Worm (Caenorhabditis elegans) whole organism, L2 larva: Measurements from ENCODE around the gene cutc-1.
A peak's percentile ranks its signal among the peaks of the same experiment; 100 is the strongest.

ENCODE experiments used
- C34F6.9 ChIP-seq: fragments of 150-350 bp; optimal IDR thresholded peaks from 2 replicates; lab custom pipeline; 2014; ENCODE audit warnings: missing biosample characterization, missing genetic modification characterization
- F13H6.1 ChIP-seq: sonication (generic microtip); optimal IDR thresholded peaks from 2 replicates; lab custom pipeline; 2016; ENCODE audit warnings: missing genetic modification characterization, missing compliant biosample characterization
- R02D3.7 ChIP-seq: fragments of 150-350 bp; optimal IDR thresholded peaks from 2 replicates; lab custom pipeline; 2014; ENCODE audit warnings: missing biosample characterization, missing genetic modification characterization
- Y55F3AM.14 ChIP-seq: fragments of 200-800 bp; sonication (Bioruptor generic); optimal IDR thresholded peaks from 2 replicates; lab custom pipeline; 2018; ENCODE audit warnings: mild to moderate bottlenecking, missing genetic modification characterization, missing compliant biosample characterization
- ZK546.5 ChIP-seq: sonication (generic microtip); optimal IDR thresholded peaks from 2 replicates; lab custom pipeline; 2017; ENCODE audit warnings: missing biosample characterization, missing genetic modification characterization
- alr-1 ChIP-seq: fragments of 150-350 bp; optimal IDR thresholded peaks from 2 replicates; lab custom pipeline; 2014; ENCODE audit warnings: missing biosample characterization, missing genetic modification characterization
- aly-2 ChIP-seq: fragments of 150-350 bp; optimal IDR thresholded peaks from 2 replicates; lab custom pipeline; 2014; ENCODE audit warnings: missing biosample characterization, missing genetic modification characterization
- ama-1 ChIP-seq: fragments of 150-350 bp; optimal IDR thresholded peaks from 2 replicates; lab custom pipeline; 2018; ENCODE audit warnings: inconsistent platforms
- ceh-82 ChIP-seq: fragments of 150-350 bp; optimal IDR thresholded peaks from 2 replicates; lab custom pipeline; 2014; ENCODE audit warnings: missing biosample characterization, missing genetic modification characterization
- crh-2 ChIP-seq: sonication (generic microtip); optimal IDR thresholded peaks from 2 replicates; lab custom pipeline; 2017; ENCODE audit warnings: missing biosample characterization, missing genetic modification characterization
- dmd-4 ChIP-seq: sonication (generic microtip); optimal IDR thresholded peaks from 2 replicates; lab custom pipeline; 2017; ENCODE audit warnings: missing biosample characterization, missing genetic modification characterization
- egl-27 ChIP-seq: sonication (generic microtip); optimal IDR thresholded peaks from 3 replicates; lab custom pipeline; 2017; ENCODE audit warnings: missing biosample characterization, missing genetic modification reagents, missing genetic modification characterization
- elt-3 ChIP-seq: sonication (generic microtip); optimal IDR thresholded peaks from 2 replicates; lab custom pipeline; 2017; ENCODE audit warnings: missing biosample characterization, missing genetic modification characterization
- fos-1 ChIP-seq: fragments of 150-350 bp; optimal IDR thresholded peaks from 2 replicates; lab custom pipeline; 2014; ENCODE audit warnings: missing biosample characterization, missing genetic modification characterization
- gmeb-1 ChIP-seq: fragments of 150-350 bp; optimal IDR thresholded peaks from 2 replicates; lab custom pipeline; 2014; ENCODE audit warnings: missing biosample characterization, missing genetic modification characterization
- lin-11 ChIP-seq: fragments of 150-350 bp; sonication (generic microtip); optimal IDR thresholded peaks from 2 replicates; lab custom pipeline; 2014; ENCODE audit warnings: missing biosample characterization, missing genetic modification characterization, inconsistent platforms, mixed read lengths
- lin-13 ChIP-seq: fragments of 150-350 bp; optimal IDR thresholded peaks from 2 replicates; lab custom pipeline; 2014; ENCODE audit warnings: missing biosample characterization, missing genetic modification reagents, missing genetic modification characterization
- lin-39 ChIP-seq: fragments of 150-350 bp; optimal IDR thresholded peaks from 2 replicates; lab custom pipeline; 2014; ENCODE audit warnings: missing biosample characterization, missing genetic modification reagents, missing genetic modification characterization
- lsy-2 ChIP-seq, 2 experiments: fragments of 150-350 bp in 1 of 2; sonication (generic microtip) in 1 of 2; optimal IDR thresholded peaks; 2 replicates each; lab custom pipeline; 2014 to 2017; ENCODE audit warnings: missing biosample characterization in 2 of 2, missing genetic modification characterization in 2 of 2
- mab-5 ChIP-seq: fragments of 150-350 bp; optimal IDR thresholded peaks from 2 replicates; lab custom pipeline; 2014; ENCODE audit warnings: missing biosample characterization, missing genetic modification characterization
- mbf-1 ChIP-seq: sonication (generic microtip); optimal IDR thresholded peaks from 2 replicates; lab custom pipeline; 2017; ENCODE audit warnings: missing biosample characterization, missing genetic modification characterization
- mdl-1 ChIP-seq, 2 experiments: fragments of 150-350 bp in 1 of 2; sonication (generic microtip) in 1 of 2; optimal IDR thresholded peaks; 2 replicates each; lab custom pipeline; 2017; ENCODE audit warnings: missing biosample characterization in 2 of 2, missing genetic modification characterization in 2 of 2
- nhr-11 ChIP-seq: fragments of 150-350 bp; optimal IDR thresholded peaks from 2 replicates; lab custom pipeline; 2014; ENCODE audit warnings: missing biosample characterization, missing genetic modification characterization
- nhr-12 ChIP-seq: fragments of 150-350 bp; optimal IDR thresholded peaks from 2 replicates; lab custom pipeline; 2014; ENCODE audit warnings: missing biosample characterization, missing genetic modification characterization
- nhr-129 ChIP-seq: fragments of 150-350 bp; optimal IDR thresholded peaks from 2 replicates; lab custom pipeline; 2014; ENCODE audit warnings: missing biosample characterization, missing genetic modification characterization
- nhr-21 ChIP-seq: fragments of 150-350 bp; optimal IDR thresholded peaks from 2 replicates; lab custom pipeline; 2014; ENCODE audit warnings: missing biosample characterization, missing genetic modification characterization
- nhr-23 ChIP-seq: fragments of 150-350 bp; optimal IDR thresholded peaks from 2 replicates; lab custom pipeline; 2014; ENCODE audit warnings: missing biosample characterization, missing genetic modification reagents, missing genetic modification characterization
- nhr-237 ChIP-seq: fragments of 150-350 bp; optimal IDR thresholded peaks from 2 replicates; lab custom pipeline; 2014; ENCODE audit warnings: missing biosample characterization, missing genetic modification characterization
- nhr-6 ChIP-seq: fragments of 150-350 bp; optimal IDR thresholded peaks from 2 replicates; lab custom pipeline; 2014; ENCODE audit warnings: missing biosample characterization, missing genetic modification characterization
- peb-1 ChIP-seq: fragments of 150-350 bp; optimal IDR thresholded peaks from 2 replicates; lab custom pipeline; 2014; ENCODE audit warnings: missing biosample characterization, missing genetic modification characterization
- sem-4 ChIP-seq: fragments of 150-350 bp; optimal IDR thresholded peaks from 2 replicates; lab custom pipeline; 2014; ENCODE audit warnings: missing biosample characterization, missing genetic modification reagents, missing genetic modification characterization
- skn-1 ChIP-seq: sonication (generic microtip); optimal IDR thresholded peaks from 2 replicates; lab custom pipeline; 2017; ENCODE audit warnings: missing biosample characterization, missing genetic modification characterization
- sma-3 ChIP-seq: sonication (generic microtip); optimal IDR thresholded peaks from 2 replicates; lab custom pipeline; 2016; ENCODE audit warnings: missing genetic modification reagents, missing genetic modification characterization, missing compliant biosample characterization
- sma-9 ChIP-seq, 2 experiments: fragments of 150-350 bp in 1 of 2; sonication (generic microtip) in 1 of 2; optimal IDR thresholded peaks; 2 replicates each; lab custom pipeline; 2014 to 2016; ENCODE audit warnings: missing genetic modification characterization in 2 of 2, mild to moderate bottlenecking in 1 of 2, missing biosample characterization in 1 of 2, missing compliant biosample characterization in 1 of 2, missing genetic modification reagents in 1 of 2, moderate library complexity in 1 of 2
- snpc-4 ChIP-seq: fragments of 150-350 bp; optimal IDR thresholded peaks from 2 replicates; lab custom pipeline; 2014; ENCODE audit warnings: missing biosample characterization, missing genetic modification characterization
- unc-39 ChIP-seq: fragments of 150-350 bp; optimal IDR thresholded peaks from 2 replicates; lab custom pipeline; 2014; ENCODE audit warnings: missing biosample characterization, missing genetic modification characterization
- unc-55 ChIP-seq: fragments of 150-350 bp; sonication (generic microtip); optimal IDR thresholded peaks from 3 replicates; lab custom pipeline; 2014; ENCODE audit warnings: missing biosample characterization, missing genetic modification reagents, missing genetic modification characterization
- unc-62 ChIP-seq: fragments of 150-350 bp; optimal IDR thresholded peaks from 2 replicates; lab custom pipeline; 2014; ENCODE audit warnings: missing biosample characterization, missing genetic modification reagents, missing genetic modification characterization
- zag-1 ChIP-seq: fragments of 150-350 bp; optimal IDR thresholded peaks from 2 replicates; lab custom pipeline; 2014; ENCODE audit warnings: missing biosample characterization, missing genetic modification characterization
- ztf-11 ChIP-seq: sonication (generic microtip); optimal IDR thresholded peaks from 2 replicates; lab custom pipeline; 2017; ENCODE audit warnings: missing biosample characterization, missing genetic modification characterization
- ztf-4 ChIP-seq: fragments of 150-350 bp; optimal IDR thresholded peaks from 2 replicates; lab custom pipeline; 2014; ENCODE audit warnings: missing biosample characterization, missing genetic modification characterization

cutc-1 gene

DNA sequence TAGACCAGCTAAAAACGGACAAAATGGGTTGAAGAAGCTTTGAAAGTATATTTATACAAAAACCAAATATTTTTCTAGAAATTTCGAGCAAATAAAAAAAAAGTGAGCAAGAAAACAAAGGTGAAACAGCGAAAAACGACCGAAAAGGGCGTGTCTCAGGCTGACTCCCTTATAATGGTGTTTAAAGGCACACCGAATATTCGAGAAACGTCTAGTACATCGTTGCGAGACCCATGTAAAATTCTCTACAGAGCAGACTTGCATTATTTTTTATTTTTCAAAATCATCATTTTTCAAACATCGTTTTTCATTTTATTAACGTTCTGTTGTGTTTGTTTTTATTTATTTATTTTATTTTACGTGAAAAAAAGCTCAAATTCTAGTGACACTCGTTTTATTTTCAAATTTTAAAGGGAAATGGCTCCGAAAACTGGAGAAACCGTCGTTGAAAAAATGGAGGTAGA lies 43.6 kb upstream of the cutc-1 start, which contains the start of gene rpn-3 (continued):
- TF ChIP-seq nhr-237 (tag; lab: Kevin White, UChicago) (peak; percentile 72), nhr-21 (tag; lab: Kevin White, UChicago) (peak; percentile 95), lin-11 (tag; lab: Kevin White, UChicago) (peak; percentile 63), elt-3 (tag; lab: Kevin White, UChicago) (no peak), ceh-82 (peak; percentile 83), aly-2 (tag; lab: Kevin White, UChicago) (no peak), unc-55 (GFP tag; lab: Kevin White, UChicago) (peak; percentile 99), peb-1 (tag; lab: Kevin White, UChicago) (no peak), unc-62 (peak; percentile 66), alr-1 (tag; lab: Kevin White, UChicago) (no peak), Y55F3AM.14 (GFP tag; lab: Kevin White, UChicago) (peak; percentile 58), nhr-6 (peak; percentile 97), F13H6.1 (tag; lab: Kevin White, UChicago) (peak; percentile 92)
- TF ChIP-seq, all 48 proteins: peak for 35

- TF ChIP-seq sma-9 (GFP tag; optimal IDR thresholded peaks at IDR 0.05; lab: Kevin White, UChicago) (no peak), sma-9 (tag; optimal IDR thresholded peaks at IDR 0.05; lab: Kevin White, UChicago) (no peak), egl-27 (tag; lab: Kevin White, UChicago) (no peak), zag-1 (tag; lab: Kevin White, UChicago) (no peak), sem-4 (tag; lab: Kevin White, UChicago) (no peak), nhr-11 (tag; lab: Kevin White, UChicago) (no peak), ztf-11 (tag; lab: Kevin White, UChicago) (no peak), crh-2 (tag; lab: Kevin White, UChicago) (no peak)
Observed at ce11 chrIII:8446534-8446933, 43.1 kb upstream of the cutc-1 start, which contains the start of gene hsp-110. Gene hsp-110, minus strand, starts transcription at chrIII:8446909.

ce11 chrIII:8446061-8446460 lies 42.7 kb upstream of the cutc-1 start:
- TF ChIP-seq ceh-82 = no peak
- TF ChIP-seq nhr-23 = no peak
- no peak for TF ChIP-seq Y55F3AM.14 (GFP tag; lab: Kevin White, UChicago)
- TF ChIP-seq lsy-2 (tag; optimal IDR thresholded peaks at IDR 0.05; lab: Kevin White, UChicago) = no peak
- no peak for TF ChIP-seq nhr-11 (tag; lab: Kevin White, UChicago)
- no peak for TF ChIP-seq alr-1 (tag; lab: Kevin White, UChicago)
- no peak for TF ChIP-seq skn-1 (tag; lab: Kevin White, UChicago)
- TF ChIP-seq ztf-4 = no peak
- TF ChIP-seq snpc-4 (tag; lab: Kevin White, UChicago) = no peak
- TF ChIP-seq elt-3 (tag; lab: Kevin White, UChicago) = no peak
- no peak for TF ChIP-seq mbf-1 (tag; lab: Kevin White, UChicago)

- no peak for TF ChIP-seq sem-4 (tag; lab: Kevin White, UChicago)
- TF ChIP-seq lin-39 (tag; lab: Kevin White, UChicago) = no peak
- peak; percentile 72 for TF ChIP-seq ama-1 (lab: Kevin White, UChicago)
- no peak for TF ChIP-seq lin-13 (GFP tag; lab: Kevin White, UChicago)
- TF ChIP-seq lin-11 (tag; lab: Kevin White, UChicago) = peak; percentile 28
- TF ChIP-seq Y55F3AM.14 (GFP tag; lab: Kevin White, UChicago) = no peak
Observed at ce11 chrIII:8444433-8445090, 41.2 kb upstream of the cutc-1 start.

DNA sequence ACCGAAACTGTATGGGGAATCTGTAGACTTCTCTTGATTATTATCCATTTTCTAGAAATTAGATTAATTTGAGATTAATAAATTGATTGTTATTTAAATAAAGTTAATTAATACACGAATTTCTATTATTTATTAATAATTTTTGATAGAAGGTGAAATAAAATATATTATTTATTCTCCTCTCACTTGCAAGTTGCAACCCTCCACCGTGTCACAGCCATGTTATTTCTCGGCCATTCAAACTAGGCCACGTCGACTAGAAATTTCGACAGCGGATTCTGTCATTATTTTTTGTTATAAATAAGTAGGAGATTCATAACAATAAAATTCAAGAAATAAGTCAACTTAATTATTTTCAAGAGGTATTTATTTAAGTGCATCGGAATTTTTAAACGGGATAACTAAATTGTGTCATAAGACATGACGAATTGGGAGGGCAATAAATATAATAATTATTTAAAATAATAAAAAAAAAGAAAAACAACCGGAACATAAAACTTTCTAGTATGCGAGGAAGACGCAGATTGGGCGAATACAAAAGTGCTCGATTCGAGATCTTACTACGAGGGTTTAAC lies 40.2 kb upstream of the cutc-1 start, which contains the start of gene ufbp-1:
TSS of gene ufbp-1 (minus strand) at position 51 of the 575 bp plus-strand sequence.
- TF ChIP-seq sma-3 (GFP tag; lab: Kevin White, UChicago) = peak; percentile 35
- TF ChIP-seq R02D3.7 = no peak
- no peak for TF ChIP-seq ZK546.5 (tag; lab: Kevin White, UChicago)
- TF ChIP-seq nhr-129 (tag; lab: Kevin White, UChicago) = peak; percentile 25
- peak; percentile 0 for TF ChIP-seq sma-9 (GFP tag; optimal IDR thresholded peaks at IDR 0.05; lab: Kevin White, UChicago)
- TF ChIP-seq sma-9 (tag; optimal IDR thresholded peaks at IDR 0.05; lab: Kevin White, UChicago) = no peak
- TF ChIP-seq dmd-4 (tag; lab: Kevin White, UChicago) = no peak
- TF ChIP-seq mab-5 (tag; lab: Kevin White, UChicago) = peak; percentile 5
- no peak for TF ChIP-seq nhr-6
- no peak for TF ChIP-seq mdl-1 (tag; optimal IDR thresholded peaks at IDR 0.05; lab: Kevin White, UChicago)
- TF ChIP-seq unc-39 (tag; lab: Kevin White, UChicago) = no peak
- TF ChIP-seq aly-2 (tag; lab: Kevin White, UChicago) = no peak
- peak; percentile 57 for TF ChIP-seq nhr-12
- TF ChIP-seq nhr-23 = no peak
- peak; percentile 94 for TF ChIP-seq skn-1 (tag; lab: Kevin White, UChicago)
- TF ChIP-seq F13H6.1 (tag; lab: Kevin White, UChicago) = peak; percentile 11
- no peak for TF ChIP-seq mbf-1 (tag; lab: Kevin White, UChicago)
- TF ChIP-seq lsy-2 (tag; optimal IDR thresholded peaks at IDR 0.05; lab: Kevin White, UChicago) = peak in 1 of 2 experiments; percentile 89
- TF ChIP-seq unc-55 (GFP tag; lab: Kevin White, UChicago) = peak; percentile 38
- peak; percentile 75 for TF ChIP-seq lin-13 (GFP tag; lab: Kevin White, UChicago)
- TF ChIP-seq C34F6.9 (tag; lab: Kevin White, UChicago) = peak; percentile 93
- TF ChIP-seq fos-1 (tag; lab: Kevin White, UChicago) = peak; percentile 33
- peak; percentile 67 for TF ChIP-seq Y55F3AM.14 (GFP tag; lab: Kevin White, UChicago)
- TF ChIP-seq crh-2 (tag; lab: Kevin White, UChicago) = peak; percentile 96
- peak; percentile 66 for TF ChIP-seq gmeb-1 (tag; lab: Kevin White, UChicago)
- TF ChIP-seq elt-3 (tag; lab: Kevin White, UChicago) = no peak
